Fruit fly (Drosophila melanogaster) whole organism, embryonic: ENCODE measurements around the gene Arp3.
A peak's percentile ranks its signal among the peaks of the same experiment; 100 is the strongest.

Experiments
- CG10274 ChIP-seq: fragments of 200-800 bp; sonication (Bioruptor generic); optimal IDR thresholded peaks from 3 replicates; lab custom pipeline; 2017; ENCODE audit warnings: missing biosample characterization, mild to moderate bottlenecking, missing genetic modification characterization
- CG10543 ChIP-seq: fragments of 200-800 bp; sonication (Bioruptor generic); optimal IDR thresholded peaks from 3 replicates; lab custom pipeline; 2017; ENCODE audit warnings: missing biosample characterization, mild to moderate bottlenecking, missing genetic modification characterization, moderate library complexity
- CG10565 ChIP-seq: fragments of 200-800 bp; sonication (Bioruptor generic); optimal IDR thresholded peaks from 3 replicates; lab custom pipeline; 2016; ENCODE audit warnings: missing biosample characterization, mild to moderate bottlenecking, missing genetic modification characterization
- CG10654 ChIP-seq: fragments of 200-800 bp; sonication (Bioruptor generic); optimal IDR thresholded peaks from 2 replicates; lab custom pipeline; 2016; ENCODE audit warnings: missing biosample characterization, missing genetic modification characterization
- CG10979 ChIP-seq: fragments of 200-800 bp; sonication (Bioruptor generic); optimal IDR thresholded peaks from 2 replicates; lab custom pipeline; 2018; ENCODE audit warnings: missing biosample characterization, mild to moderate bottlenecking, missing genetic modification characterization, moderate library complexity
- CG12659 ChIP-seq: fragments of 200-800 bp; sonication (Bioruptor generic); optimal IDR thresholded peaks from 3 replicates; lab custom pipeline; 2017; ENCODE audit warnings: mild to moderate bottlenecking, missing biosample characterization, missing genetic modification reagents, missing genetic modification characterization
- CG2120 ChIP-seq: fragments of 200-800 bp; sonication (Bioruptor generic); optimal IDR thresholded peaks from 3 replicates; lab custom pipeline; 2016; ENCODE audit warnings: missing biosample characterization, missing genetic modification characterization
- CG3065 ChIP-seq: fragments of 200-800 bp; sonication (Bioruptor generic); optimal IDR thresholded peaks from 2 replicates; lab custom pipeline; 2016; ENCODE audit warnings: missing biosample characterization, missing genetic modification characterization
- CG31441 ChIP-seq: fragments of 200-800 bp; sonication (Bioruptor generic); IDR thresholded peaks from 2 replicates; pipeline ENCODE4 v1.3.6; 2022; ENCODE audit warnings: missing biosample characterization, missing genetic modification characterization
- CG3281 ChIP-seq: fragments of 200-800 bp; sonication (Bioruptor generic); optimal IDR thresholded peaks from 3 replicates; lab custom pipeline; 2017; ENCODE audit warnings: missing biosample characterization, mild to moderate bottlenecking, missing genetic modification characterization
- CG43689 ChIP-seq: fragments of 200-800 bp; sonication (Bioruptor generic); IDR thresholded peaks from 2 replicates; pipeline ENCODE4 v1.3.6; 2022; ENCODE audit warnings: missing biosample characterization, missing genetic modification characterization
- CG6254 ChIP-seq: fragments of 200-800 bp; sonication (Bioruptor generic); optimal IDR thresholded peaks from 3 replicates; lab custom pipeline; 2017; ENCODE audit warnings: mild to moderate bottlenecking, missing biosample characterization, missing genetic modification reagents, missing genetic modification characterization
- CG6654 ChIP-seq: fragments of 200-800 bp; sonication (Bioruptor generic); optimal IDR thresholded peaks from 2 replicates; lab custom pipeline; 2017; ENCODE audit warnings: missing biosample characterization, mild to moderate bottlenecking, missing genetic modification characterization
- CG6854 ChIP-seq: fragments of 200-800 bp; sonication (Bioruptor generic); optimal IDR thresholded peaks from 3 replicates; lab custom pipeline; 2017; ENCODE audit warnings: missing biosample characterization, mild to moderate bottlenecking, missing genetic modification characterization
- CG8290 ChIP-seq, 3 experiments: fragments of 200-800 bp; sonication (Bioruptor generic); optimal IDR thresholded peaks; 2 replicates each; lab custom pipeline; 2016 to 2019; ENCODE audit warnings: missing biosample characterization in 3 of 3, missing genetic modification characterization in 3 of 3, mild to moderate bottlenecking in 2 of 3, moderate library complexity in 1 of 3
- CG9609 ChIP-seq: fragments of 200-800 bp; sonication (Bioruptor generic); optimal IDR thresholded peaks from 3 replicates; lab custom pipeline; 2016; ENCODE audit warnings: missing biosample characterization, missing genetic modification characterization
- CG9797 ChIP-seq: fragments of 200-800 bp; sonication (Bioruptor generic); optimal IDR thresholded peaks from 3 replicates; lab custom pipeline; 2018; ENCODE audit warnings: missing biosample characterization, mild to moderate bottlenecking, missing genetic modification characterization
- D19A ChIP-seq: fragments of 200-800 bp; optimal IDR thresholded peaks from 3 replicates; lab custom pipeline; 2019; ENCODE audit warnings: missing biosample characterization, mild to moderate bottlenecking, missing genetic modification characterization, moderate library complexity
- Dbx ChIP-seq: fragments of 200-800 bp; sonication (Bioruptor generic); IDR thresholded peaks from 3 replicates; pipeline ENCODE4 v1.3.6; 2022; ENCODE audit warnings: missing biosample characterization, missing genetic modification characterization
- Deaf1 ChIP-seq: fragments of 200-800 bp; optimal IDR thresholded peaks from 3 replicates; lab custom pipeline; 2019; ENCODE audit warnings: missing biosample characterization, mild to moderate bottlenecking, missing genetic modification characterization, moderate library complexity
- Ets65A ChIP-seq: fragments of 200-800 bp; sonication (Bioruptor generic); peaks from one replicate; lab custom pipeline; 2016; ENCODE audit warnings: missing biosample characterization, missing genetic modification characterization
- Fer2 ChIP-seq: fragments of 200-800 bp; sonication (Bioruptor generic); optimal IDR thresholded peaks from 2 replicates; lab custom pipeline; 2018; ENCODE audit warnings: missing biosample characterization, mild to moderate bottlenecking, missing genetic modification characterization, moderate library complexity
- HHEX ChIP-seq: fragments of 200-800 bp; sonication (Bioruptor generic); optimal IDR thresholded peaks from 3 replicates; lab custom pipeline; 2017; ENCODE audit warnings: missing biosample characterization, mild to moderate bottlenecking, missing genetic modification characterization, missing genetic modification reagents
- Mad ChIP-seq: fragments of 200-800 bp; sonication (Bioruptor generic); optimal IDR thresholded peaks from 2 replicates; lab custom pipeline; 2016; ENCODE audit warnings: missing biosample characterization, missing genetic modification characterization
- Max ChIP-seq: fragments of 200-800 bp; sonication (Bioruptor generic); optimal IDR thresholded peaks from 2 replicates; lab custom pipeline; 2016; ENCODE audit warnings: missing biosample characterization, mild to moderate bottlenecking, missing genetic modification characterization
- NK7.1 ChIP-seq: fragments of 200-800 bp; sonication (Bioruptor generic); optimal IDR thresholded peaks from 3 replicates; lab custom pipeline; 2016; ENCODE audit warnings: missing biosample characterization, missing genetic modification characterization
- Nf-YB ChIP-seq: fragments of 200-800 bp; sonication (Bioruptor generic); optimal IDR thresholded peaks from 3 replicates; lab custom pipeline; 2019; ENCODE audit warnings: missing biosample characterization, mild to moderate bottlenecking, missing genetic modification characterization, moderate library complexity
- Ptx1 ChIP-seq: fragments of 200-800 bp; sonication (Bioruptor generic); IDR thresholded peaks from 2 replicates; pipeline ENCODE4 v1.3.6; 2022; ENCODE audit warnings: missing biosample characterization, missing genetic modification characterization
- Rx ChIP-seq: fragments of 200-800 bp; sonication (Bioruptor generic); IDR thresholded peaks from 2 replicates; pipeline ENCODE4 v1.3.6; 2022; ENCODE audit warnings: missing biosample characterization, missing genetic modification characterization
- Ssrp ChIP-seq: fragments of 200-800 bp; sonication (Bioruptor generic); optimal IDR thresholded peaks from 2 replicates; lab custom pipeline; 2018; ENCODE audit warnings: missing biosample characterization, mild to moderate bottlenecking, missing genetic modification characterization, moderate library complexity
- bsh ChIP-seq, 2 experiments: fragments of 200-800 bp; sonication (Bioruptor generic); optimal IDR thresholded peaks; 2 replicates each; lab custom pipeline; 2017 to 2018; ENCODE audit warnings: mild to moderate bottlenecking in 2 of 2, missing biosample characterization in 2 of 2, missing genetic modification characterization in 2 of 2, moderate library complexity in 1 of 2
- cad ChIP-seq: fragments of >200 bp; optimal IDR thresholded peaks from 2 replicates; lab custom pipeline; 2017; ENCODE audit warnings: missing biosample characterization, missing genetic modification characterization
- crp ChIP-seq, 2 experiments: fragments of 200-800 bp; sonication (Bioruptor generic); optimal IDR thresholded peaks; 2 replicates in 1 of 2; 3 replicates in 1 of 2; lab custom pipeline; 2017; ENCODE audit warnings: missing biosample characterization in 2 of 2, missing genetic modification characterization in 2 of 2, mild to moderate bottlenecking in 1 of 2, moderate library complexity in 1 of 2
- hkb ChIP-seq, 2 experiments: fragments of 200-800 bp in 1 of 2; fragments of >200 bp in 1 of 2; sonication (Bioruptor generic) in 1 of 2; IDR thresholded peaks in 1 of 2; optimal IDR thresholded peaks in 1 of 2; 2 replicates each; pipeline versions ENCODE4 v1.3.6 to Lab custom; 2017 to 2022; ENCODE audit warnings: missing biosample characterization in 1 of 2, missing genetic modification characterization in 1 of 2
- ind ChIP-seq: fragments of 200-800 bp; sonication (Bioruptor generic); optimal IDR thresholded peaks from 3 replicates; lab custom pipeline; 2016; ENCODE audit warnings: missing biosample characterization, missing genetic modification characterization
- lola ChIP-seq, 3 experiments: fragments of >200 bp in 2 of 3; fragments of 200-800 bp in 1 of 3; sonication (Bioruptor generic) in 1 of 3; optimal IDR thresholded peaks; 2 replicates each; lab custom pipeline; 2017 to 2019; ENCODE audit warnings: missing biosample characterization in 3 of 3, missing genetic modification characterization in 3 of 3, mild to moderate bottlenecking in 1 of 3, moderate library complexity in 1 of 3
- nerfin-2 ChIP-seq: fragments of 200-800 bp; sonication (Bioruptor generic); IDR thresholded peaks from 2 replicates; pipeline ENCODE4 v1.3.6; 2022; ENCODE audit warnings: missing biosample characterization, missing genetic modification characterization; ENCODE audit not compliant: partially characterized antibody
- oc ChIP-seq: fragments of 200-800 bp; sonication (Bioruptor generic); optimal IDR thresholded peaks from 2 replicates; lab custom pipeline; 2018; ENCODE audit warnings: missing biosample characterization, mild to moderate bottlenecking, missing genetic modification characterization, moderate library complexity
- odd ChIP-seq: fragments of 200-800 bp; sonication (Bioruptor generic); optimal IDR thresholded peaks from 2 replicates; lab custom pipeline; 2017; ENCODE audit warnings: missing biosample characterization, mild to moderate bottlenecking, missing genetic modification characterization
- pb ChIP-seq: fragments of 200-800 bp; sonication (Bioruptor generic); optimal IDR thresholded peaks from 3 replicates; lab custom pipeline; 2016; ENCODE audit warnings: missing biosample characterization, missing genetic modification characterization
- peb ChIP-seq: fragments of 200-800 bp; sonication (Bioruptor generic); IDR thresholded peaks from 2 replicates; pipeline ENCODE4 v1.3.6; 2022; ENCODE audit warnings: missing biosample characterization, missing genetic modification characterization
- pros ChIP-seq: fragments of 200-800 bp; sonication (Bioruptor generic); optimal IDR thresholded peaks from 3 replicates; lab custom pipeline; 2019; ENCODE audit warnings: missing biosample characterization, mild to moderate bottlenecking, missing genetic modification characterization, moderate library complexity
- ro ChIP-seq: fragments of 200-800 bp; sonication (Bioruptor generic); IDR thresholded peaks from 2 replicates; pipeline ENCODE4 v1.3.6; 2022; ENCODE audit warnings: missing biosample characterization, missing genetic modification characterization
- trh ChIP-seq: fragments of 200-800 bp; sonication (Bioruptor generic); optimal IDR thresholded peaks from 2 replicates; lab custom pipeline; 2016; ENCODE audit warnings: missing biosample characterization, missing genetic modification characterization
- unc-4 ChIP-seq: fragments of 200-800 bp; sonication (Bioruptor generic); IDR thresholded peaks from 2 replicates; pipeline ENCODE4 v1.3.6; 2022; ENCODE audit warnings: missing biosample characterization, missing genetic modification characterization; ENCODE audit not compliant: partially characterized antibody
- vfl ChIP-seq: fragments of 200-800 bp; sonication (Bioruptor generic); optimal IDR thresholded peaks from 2 replicates; lab custom pipeline; 2016; ENCODE audit warnings: missing biosample characterization, missing genetic modification characterization
- vnd ChIP-seq: fragments of 200-800 bp; sonication (Bioruptor generic); IDR thresholded peaks from 3 replicates; pipeline ENCODE4 v1.3.6; 2022; ENCODE audit warnings: missing biosample characterization, missing genetic modification characterization; ENCODE audit not compliant: partially characterized antibody

Gene Arp3

dm6 chr3L:8115864-8116528 lies at the start of gene Arp3, which contains the start of gene msk (continued):
- peak; percentile 14 for TF ChIP-seq CG6854 (GFP tag; lab: Kevin White, UChicago)
- TF ChIP-seq peb (GFP tag; lab: Robert Waterston, UW) = no peak
- TF ChIP-seq lola (GFP tag; optimal IDR thresholded peaks at IDR 0.05; lab: Kevin White, UChicago) = peak in 1 of 3 experiments; percentile 64
- peak; percentile 5 for TF ChIP-seq CG6654 (GFP tag; lab: Kevin White, UChicago)
- peak; percentile 86 for TF ChIP-seq Ptx1 (GFP tag; lab: Robert Waterston, UW)
- no peak for TF ChIP-seq cad (GFP tag; lab: Kevin White, UChicago)
- no peak for TF ChIP-seq oc (tag; lab: Kevin White, UChicago)
- TF ChIP-seq Rx = peak; percentile 69
- peak in 1 of 2 experiments; percentile 74 for TF ChIP-seq crp (GFP tag; optimal IDR thresholded peaks at IDR 0.05; lab: Kevin White, UChicago)
- TF ChIP-seq CG9797 (GFP tag; lab: Kevin White, UChicago) = peak; percentile 59
- peak; percentile 49 for TF ChIP-seq Nf-YB
- TF ChIP-seq ro (GFP tag; lab: Robert Waterston, UW) = peak; percentile 28; the same call in 1 of the 2 replicates
- no peak for TF ChIP-seq nerfin-2 (GFP tag; lab: Robert Waterston, UW)
- TF ChIP-seq CG10654 (GFP tag; lab: Kevin White, UChicago) = peak; percentile 88
- TF ChIP-seq vfl (GFP tag; lab: Kevin White, UChicago) = peak; percentile 83
- peak; percentile 66 for TF ChIP-seq Ssrp (tag; lab: Kevin White, UChicago)
- no peak for TF ChIP-seq D19A (tag; lab: Kevin White, UChicago)
- peak; percentile 80 for TF ChIP-seq pb
- peak; percentile 88 for TF ChIP-seq ind (GFP tag; lab: Kevin White, UChicago)
- TF ChIP-seq CG9609 = peak; percentile 88
- TF ChIP-seq Ets65A (GFP tag; lab: Kevin White, UChicago) = peak; percentile 99
- peak in 1 of 2 experiments; percentile 65 for TF ChIP-seq bsh (GFP tag; optimal IDR thresholded peaks at IDR 0.05; lab: Kevin White, UChicago)
- TF ChIP-seq vnd (GFP tag; lab: Robert Waterston, UW) = no peak
- peak; percentile 69 for TF ChIP-seq NK7.1 (GFP tag; lab: Kevin White, UChicago)
- peak; percentile 93 for TF ChIP-seq CG12659 (GFP tag; lab: Kevin White, UChicago)
- peak; percentile 93 for TF ChIP-seq CG2120 (GFP tag; lab: Kevin White, UChicago)
- TF ChIP-seq hkb (optimal IDR thresholded peaks at IDR 0.05; lab: Kevin White, UChicago) = peak; percentile 89
- peak; percentile 60; the same call in 1 of the 2 replicates for TF ChIP-seq hkb (GFP tag; IDR thresholded peaks at IDR 0.05; lab: Robert Waterston, UW)
- TF ChIP-seq Max (GFP tag; lab: Kevin White, UChicago) = peak; percentile 90
- TF ChIP-seq CG43689 (GFP tag; lab: Robert Waterston, UW) = no peak
- TF ChIP-seq CG3065 = peak; percentile 77
- TF ChIP-seq pros (GFP tag; lab: Kevin White, UChicago) = no peak
- peak; percentile 83 for TF ChIP-seq Deaf1 (tag; lab: Kevin White, UChicago)
- TF ChIP-seq unc-4 = peak; percentile 42
- TF ChIP-seq Mad = peak; percentile 88
- peak; percentile 32 for TF ChIP-seq CG10274 (GFP tag; lab: Kevin White, UChicago)
- TF ChIP-seq Fer2 (tag; lab: Kevin White, UChicago) = peak; percentile 76
- peak; percentile 74 for TF ChIP-seq HHEX (GFP tag; lab: Kevin White, UChicago)
- no peak for TF ChIP-seq CG6254
- peak; percentile 90 for TF ChIP-seq CG8290 (GFP tag; optimal IDR thresholded peaks at IDR 0.05; lab: Kevin White, UChicago)
- TF ChIP-seq CG8290 (tag; optimal IDR thresholded peaks at IDR 0.05; lab: Kevin White, UChicago) = peak in 1 of 2 experiments; percentile 68
- TF ChIP-seq CG10543 (GFP tag; lab: Kevin White, UChicago) = peak; percentile 88
- peak; percentile 87 for TF ChIP-seq Dbx (GFP tag; lab: Robert Waterston, UW)
- TF ChIP-seq CG10565 = peak; percentile 58
- TF ChIP-seq odd = no peak
- peak; percentile 88 for TF ChIP-seq CG3281 (GFP tag; lab: Kevin White, UChicago)
- peak; percentile 68 for TF ChIP-seq CG10979 (tag; lab: Kevin White, UChicago)
- TF ChIP-seq CG31441 (GFP tag; lab: Robert Waterston, UW) = peak; percentile 64
- TF ChIP-seq trh (GFP tag; lab: Kevin White, UChicago) = peak; percentile 66
